Fruit fly (Drosophila melanogaster) whole organism, embryonic: ENCODE data around the gene CG45099.

Experiments used
- CG11093 ChIP-seq: fragments of 200-800 bp; sonication (Bioruptor generic); IDR thresholded peaks from 3 replicates; pipeline ENCODE4 v1.3.6; 2022; ENCODE audit warnings: missing biosample characterization, missing genetic modification characterization
- CG11456 ChIP-seq: fragments of 200-800 bp; sonication (Bioruptor generic); IDR thresholded peaks from 3 replicates; pipeline ENCODE4 v1.3.6; 2022; ENCODE audit warnings: missing biosample characterization, missing genetic modification characterization
- CG11504 ChIP-seq: fragments of 200-800 bp; sonication (Bioruptor generic); optimal IDR thresholded peaks from 3 replicates; lab custom pipeline; 2019; ENCODE audit warnings: missing biosample characterization, mild to moderate bottlenecking, missing genetic modification characterization, moderate library complexity
- CG11695 ChIP-seq: fragments of 200-800 bp; sonication (Bioruptor generic); IDR thresholded peaks from 3 replicates; pipeline ENCODE4 v1.3.6; 2022; ENCODE audit warnings: missing biosample characterization, missing genetic modification characterization
- CG12942 ChIP-seq: fragments of 200-800 bp; sonication (Bioruptor generic); optimal IDR thresholded peaks from 3 replicates; lab custom pipeline; 2016; ENCODE audit warnings: missing biosample characterization, missing genetic modification characterization
- CG14667 ChIP-seq: fragments of 200-800 bp; sonication (Bioruptor generic); IDR thresholded peaks from 2 replicates; pipeline ENCODE4 v1.3.6; 2022; ENCODE audit warnings: missing biosample characterization, missing genetic modification characterization
- CG15011 ChIP-seq: fragments of 200-800 bp; sonication (Bioruptor generic); optimal IDR thresholded peaks from 3 replicates; lab custom pipeline; 2018; ENCODE audit warnings: missing biosample characterization, mild to moderate bottlenecking, missing genetic modification characterization
- CG1529 ChIP-seq: fragments of 200-800 bp; sonication (Bioruptor generic); optimal IDR thresholded peaks from 3 replicates; lab custom pipeline; 2018; ENCODE audit warnings: missing biosample characterization, missing genetic modification characterization
- CG16813 ChIP-seq: fragments of 200-800 bp; sonication (Bioruptor generic); IDR thresholded peaks from 3 replicates; pipeline ENCODE4 v1.3.6; 2022; ENCODE audit warnings: missing biosample characterization, missing genetic modification characterization; ENCODE audit not compliant: partially characterized antibody
- CG17361 ChIP-seq: fragments of 200-800 bp; sonication (Bioruptor generic); IDR thresholded peaks from 3 replicates; pipeline ENCODE4 v1.3.6; 2022; ENCODE audit warnings: missing biosample characterization, missing genetic modification characterization
- CG17612 ChIP-seq: fragments of 200-800 bp; sonication (Bioruptor generic); IDR thresholded peaks from 2 replicates; pipeline ENCODE4 v1.3.6; 2022; ENCODE audit warnings: missing biosample characterization, missing genetic modification characterization
- CG17829 ChIP-seq: fragments of 200-800 bp; optimal IDR thresholded peaks from 2 replicates; lab custom pipeline; 2019; ENCODE audit warnings: missing biosample characterization, mild to moderate bottlenecking, missing genetic modification characterization, moderate library complexity
- CG1832 ChIP-seq: fragments of 200-800 bp; sonication (Bioruptor generic); optimal IDR thresholded peaks from 2 replicates; lab custom pipeline; 2017; ENCODE audit warnings: missing biosample characterization, mild to moderate bottlenecking, missing genetic modification characterization, inconsistent platforms
- CG2678 ChIP-seq: fragments of 200-800 bp; sonication (Bioruptor generic); optimal IDR thresholded peaks from 3 replicates; lab custom pipeline; 2019; ENCODE audit warnings: missing biosample characterization, mild to moderate bottlenecking, missing genetic modification characterization, moderate library complexity
- CG31224 ChIP-seq: fragments of 200-800 bp; sonication (Bioruptor generic); IDR thresholded peaks from 2 replicates; pipeline ENCODE4 v1.3.6; 2022; ENCODE audit warnings: missing biosample characterization, missing genetic modification characterization
- CG31365 ChIP-seq: fragments of 200-800 bp; sonication (Bioruptor generic); optimal IDR thresholded peaks from 2 replicates; lab custom pipeline; 2018; ENCODE audit warnings: missing biosample characterization, mild to moderate bottlenecking, missing genetic modification characterization
- CG32772 ChIP-seq: fragments of 200-800 bp; sonication (Bioruptor generic); IDR thresholded peaks from 2 replicates; pipeline ENCODE4 v1.3.6; 2022; ENCODE audit warnings: missing biosample characterization, missing genetic modification characterization
- CG3407 ChIP-seq: fragments of 200-800 bp; sonication (Bioruptor generic); optimal IDR thresholded peaks from 2 replicates; lab custom pipeline; 2018; ENCODE audit warnings: missing biosample characterization, mild to moderate bottlenecking, missing genetic modification characterization
- CG4424 ChIP-seq: fragments of 200-800 bp; sonication (Bioruptor generic); optimal IDR thresholded peaks from 3 replicates; lab custom pipeline; 2016; ENCODE audit warnings: missing biosample characterization, missing genetic modification characterization
- CG4707 ChIP-seq: fragments of 200-800 bp; sonication (Bioruptor generic); optimal IDR thresholded peaks from 2 replicates; lab custom pipeline; 2018; ENCODE audit warnings: missing biosample characterization, mild to moderate bottlenecking, missing genetic modification characterization, moderate library complexity
- CG4820 ChIP-seq: fragments of 200-800 bp; sonication (Bioruptor generic); optimal IDR thresholded peaks from 3 replicates; lab custom pipeline; 2016; ENCODE audit warnings: missing biosample characterization, missing genetic modification characterization
- CG5953 ChIP-seq: fragments of 200-800 bp; sonication (Bioruptor generic); IDR thresholded peaks from 2 replicates; pipeline ENCODE4 v1.3.6; 2022; ENCODE audit warnings: missing biosample characterization, missing genetic modification characterization
- CG8359 ChIP-seq: fragments of 200-800 bp; sonication (Bioruptor generic); optimal IDR thresholded peaks from 2 replicates; lab custom pipeline; 2017; ENCODE audit warnings: missing biosample characterization, mild to moderate bottlenecking, missing genetic modification characterization, borderline replicate concordance
- CG9727 ChIP-seq: fragments of 200-800 bp; sonication (Bioruptor generic); optimal IDR thresholded peaks from 3 replicates; lab custom pipeline; 2017; ENCODE audit warnings: missing biosample characterization, mild to moderate bottlenecking, missing genetic modification characterization
- CG9797 ChIP-seq: fragments of 200-800 bp; sonication (Bioruptor generic); optimal IDR thresholded peaks from 3 replicates; lab custom pipeline; 2018; ENCODE audit warnings: missing biosample characterization, mild to moderate bottlenecking, missing genetic modification characterization
- CG9876 ChIP-seq: fragments of 200-800 bp; sonication (Bioruptor generic); optimal IDR thresholded peaks from 2 replicates; lab custom pipeline; 2016; ENCODE audit warnings: missing biosample characterization, missing genetic modification characterization
- Dek ChIP-seq: fragments of 200-800 bp; sonication (Bioruptor generic); optimal IDR thresholded peaks from 3 replicates; lab custom pipeline; 2019; ENCODE audit warnings: missing biosample characterization, mild to moderate bottlenecking, missing genetic modification characterization, moderate library complexity
- Dll ChIP-seq: fragments of 200-800 bp; sonication (Bioruptor generic); IDR thresholded peaks from 4 replicates; pipeline ENCODE4 v1.3.6; 2022; ENCODE audit warnings: missing biosample characterization, missing genetic modification characterization; ENCODE audit not compliant: partially characterized antibody
- Doc2 ChIP-seq: fragments of 200-800 bp; sonication (Bioruptor generic); IDR thresholded peaks from 2 replicates; pipeline ENCODE4 v1.3.6; 2022; ENCODE audit warnings: missing biosample characterization, missing genetic modification characterization
- Fer3 ChIP-seq: fragments of 200-800 bp; sonication (Bioruptor generic); optimal IDR thresholded peaks from 2 replicates; lab custom pipeline; 2018; ENCODE audit warnings: missing biosample characterization, mild to moderate bottlenecking, missing genetic modification characterization, moderate library complexity
- Gsc ChIP-seq: fragments of 200-800 bp; sonication (Bioruptor generic); IDR thresholded peaks from 2 replicates; pipeline ENCODE4 v1.3.6; 2022; ENCODE audit warnings: missing biosample characterization, missing genetic modification characterization
- HLH4C ChIP-seq: fragments of 200-800 bp; sonication (Bioruptor generic); IDR thresholded peaks from 3 replicates; pipeline ENCODE4 v1.3.6; 2022; ENCODE audit warnings: missing biosample characterization, missing genetic modification characterization; ENCODE audit not compliant: partially characterized antibody
- Hr78 ChIP-seq, 2 experiments: fragments of 200-800 bp in 1 of 2; fragments of >200 bp in 1 of 2; sonication (Bioruptor generic) in 1 of 2; optimal IDR thresholded peaks; 2 replicates each; lab custom pipeline; 2017 to 2019; ENCODE audit warnings: missing biosample characterization in 2 of 2, missing genetic modification characterization in 2 of 2, mild to moderate bottlenecking in 1 of 2, moderate library complexity in 1 of 2
- Kr ChIP-seq: fragments of 200-800 bp; sonication (Bioruptor generic); optimal IDR thresholded peaks from 2 replicates; lab custom pipeline; 2017; ENCODE audit warnings: missing biosample characterization, mild to moderate bottlenecking, missing genetic modification characterization
- Pdp1 ChIP-seq, 2 experiments: fragments of 200-800 bp; sonication (Bioruptor generic); optimal IDR thresholded peaks; 3 replicates each; lab custom pipeline; 2016; ENCODE audit warnings: missing biosample characterization in 2 of 2, missing genetic modification characterization in 2 of 2, mild to moderate bottlenecking in 1 of 2, moderate library complexity in 1 of 2
- Sin3A ChIP-seq: fragments of >200 bp; optimal IDR thresholded peaks from 2 replicates; lab custom pipeline; 2018
- al ChIP-seq: fragments of 200-800 bp; sonication (Bioruptor generic); IDR thresholded peaks from 2 replicates; pipeline ENCODE4 v1.3.6; 2022; ENCODE audit warnings: missing biosample characterization, missing genetic modification characterization
- amos ChIP-seq: fragments of 200-800 bp; sonication (Bioruptor generic); IDR thresholded peaks from 2 replicates; pipeline ENCODE4 v1.3.6; 2022; ENCODE audit warnings: missing biosample characterization, missing genetic modification characterization; ENCODE audit not compliant: partially characterized antibody
- bcd ChIP-seq: fragments of 200-800 bp; sonication (Bioruptor generic); optimal IDR thresholded peaks from 2 replicates; lab custom pipeline; 2017; ENCODE audit warnings: missing biosample characterization, mild to moderate bottlenecking, missing genetic modification characterization
- bowl ChIP-seq: fragments of 200-800 bp; sonication (Bioruptor generic); IDR thresholded peaks from 2 replicates; pipeline ENCODE4 v1.3.6; 2022; ENCODE audit warnings: missing biosample characterization, missing genetic modification characterization
- cad ChIP-seq: fragments of >200 bp; optimal IDR thresholded peaks from 2 replicates; lab custom pipeline; 2017; ENCODE audit warnings: missing biosample characterization, missing genetic modification characterization
- dimm ChIP-seq: fragments of 200-800 bp; sonication (Bioruptor generic); IDR thresholded peaks from 2 replicates; pipeline ENCODE4 v1.3.6; 2022; ENCODE audit warnings: missing biosample characterization, missing genetic modification characterization
- fd3F ChIP-seq: fragments of 200-800 bp; sonication (Bioruptor generic); optimal IDR thresholded peaks from 2 replicates; lab custom pipeline; 2018; ENCODE audit warnings: missing biosample characterization, mild to moderate bottlenecking, missing genetic modification characterization, moderate library complexity
- kni ChIP-seq: fragments of 200-800 bp; sonication (Bioruptor generic); optimal IDR thresholded peaks from 3 replicates; lab custom pipeline; 2017; ENCODE audit warnings: mild to moderate bottlenecking, missing biosample characterization, missing genetic modification reagents, missing genetic modification characterization
- lab ChIP-seq: fragments of 200-800 bp; sonication (Bioruptor generic); optimal IDR thresholded peaks from 3 replicates; lab custom pipeline; 2017; ENCODE audit warnings: missing biosample characterization, missing genetic modification characterization, mild to moderate bottlenecking, moderate library complexity, missing genetic modification reagents
- nerfin-1 ChIP-seq: fragments of 200-800 bp; sonication (Bioruptor generic); optimal IDR thresholded peaks from 3 replicates; lab custom pipeline; 2019; ENCODE audit warnings: missing biosample characterization, mild to moderate bottlenecking, missing genetic modification characterization, moderate library complexity
- nerfin-2 ChIP-seq: fragments of 200-800 bp; sonication (Bioruptor generic); IDR thresholded peaks from 2 replicates; pipeline ENCODE4 v1.3.6; 2022; ENCODE audit warnings: missing biosample characterization, missing genetic modification characterization; ENCODE audit not compliant: partially characterized antibody
- org-1 ChIP-seq: fragments of 200-800 bp; sonication (Bioruptor generic); optimal IDR thresholded peaks from 2 replicates; lab custom pipeline; 2017; ENCODE audit warnings: missing biosample characterization, missing genetic modification characterization
- sens ChIP-seq: fragments of 200-800 bp; sonication (Bioruptor generic); peaks from one replicate; lab custom pipeline; 2016; ENCODE audit warnings: missing biosample characterization, missing genetic modification characterization
- slou ChIP-seq: fragments of 200-800 bp; sonication (Bioruptor generic); optimal IDR thresholded peaks from 3 replicates; lab custom pipeline; 2016; ENCODE audit warnings: missing biosample characterization, missing genetic modification characterization
- stc ChIP-seq: fragments of 200-800 bp; sonication (Bioruptor generic); IDR thresholded peaks from 2 replicates; pipeline ENCODE4 v1.3.6; 2022; ENCODE audit warnings: missing biosample characterization, missing genetic modification characterization
- twi ChIP-seq: fragments of 200-800 bp; optimal IDR thresholded peaks from 2 replicates; lab custom pipeline; 2019; ENCODE audit warnings: missing biosample characterization, mild to moderate bottlenecking, missing genetic modification characterization, moderate library complexity

The CG45099 gene

DNA sequence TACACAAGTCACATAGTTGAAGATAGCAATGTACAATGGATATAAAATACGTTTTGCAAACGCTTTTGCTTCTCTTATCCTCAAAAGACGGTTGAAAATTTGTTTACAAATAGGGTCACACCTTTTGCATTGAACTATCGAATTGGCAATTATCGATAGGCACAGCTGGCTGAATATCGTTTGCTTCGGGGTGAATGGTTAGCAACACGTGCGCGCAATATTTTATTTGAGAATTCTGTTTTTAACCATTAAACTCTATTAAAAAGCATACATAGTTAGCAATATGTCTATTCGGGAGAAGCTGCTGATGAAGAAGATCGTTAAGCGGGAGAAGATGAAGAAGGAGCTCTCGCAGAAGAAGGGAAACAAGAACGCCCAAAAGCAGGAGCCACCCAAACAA, 1.5 kb upstream of the CG45099 start (continued):
- TF ChIP-seq CG11456 (GFP tag; lab: Robert Waterston, UW) (no peak), org-1 (GFP tag; lab: Kevin White, UChicago) (no peak), CG11695 (GFP tag; lab: Robert Waterston, UW) (no peak), nerfin-1 (no peak), nerfin-2 (GFP tag; lab: Robert Waterston, UW) (peak; percentile 64), twi (tag; lab: Kevin White, UChicago) (no peak), CG8359 (GFP tag; lab: Kevin White, UChicago) (no peak), cad (GFP tag; lab: Kevin White, UChicago) (no peak), slou (GFP tag; lab: Kevin White, UChicago) (no peak), CG2678 (tag; lab: Kevin White, UChicago) (no peak), CG9727 (GFP tag; lab: Kevin White, UChicago) (no peak), HLH4C (peak; percentile 78), dimm (GFP tag; lab: Robert Waterston, UW) (no peak), lab (GFP tag; lab: Kevin White, UChicago) (no peak), Fer3 (tag; lab: Kevin White, UChicago) (no peak), CG4707 (GFP tag; lab: Kevin White, UChicago) (no peak), CG14667 (no peak), Kr (GFP tag; lab: Kevin White, UChicago) (no peak), CG9797 (GFP tag; lab: Kevin White, UChicago) (peak; percentile 23), bcd (no peak), CG32772 (GFP tag; lab: Robert Waterston, UW) (no peak), kni (GFP tag; lab: Kevin White, UChicago) (no peak), al (GFP tag; lab: Robert Waterston, UW) (no peak), CG12942 (GFP tag; lab: Kevin White, UChicago) (no peak), CG16813 (GFP tag; lab: Robert Waterston, UW) (peak; percentile 74), sens (GFP tag; lab: Kevin White, UChicago) (peak; percentile 65), Sin3A (lab: Kevin White, UChicago) (peak; percentile 35), Dek (no peak), CG17612 (GFP tag; lab: Robert Waterston, UW) (no peak), CG5953 (GFP tag; lab: Robert Waterston, UW) (no peak), stc (GFP tag; lab: Robert Waterston, UW) (no peak), CG31224 (GFP tag; lab: Robert Waterston, UW) (no peak), Gsc (no peak), CG17829 (tag; lab: Kevin White, UChicago) (peak; percentile 13), CG9876 (no peak), Dll (peak; percentile 73), fd3F (GFP tag; lab: Kevin White, UChicago) (no peak), CG31365 (tag; lab: Kevin White, UChicago) (no peak), CG11093 (GFP tag; lab: Robert Waterston, UW) (no peak), CG4424 (GFP tag; lab: Kevin White, UChicago) (no peak), Pdp1 (GFP tag; optimal IDR thresholded peaks at IDR 0.05; lab: Kevin White, UChicago) (no peak), CG3407 (GFP tag; lab: Kevin White, UChicago) (no peak), Hr78 (GFP tag; optimal IDR thresholded peaks at IDR 0.05; lab: Kevin White, UChicago) (peak in 1 of 2 experiments; percentile 80), CG17361 (no peak), amos (GFP tag; lab: Robert Waterston, UW) (peak; percentile 86), CG1529 (GFP tag; lab: Kevin White, UChicago) (no peak), Doc2 (GFP tag; lab: Robert Waterston, UW) (no peak), bowl (GFP tag; lab: Robert Waterston, UW) (no peak), CG4820 (GFP tag; lab: Kevin White, UChicago) (no peak), CG11504 (tag; lab: Kevin White, UChicago) (no peak), CG1832 (GFP tag; lab: Kevin White, UChicago) (no peak), CG15011 (GFP tag; lab: Kevin White, UChicago) (no peak)
